Worm (Caenorhabditis elegans) whole organism, dauer: Measurements from ENCODE around the gene T13C5.2.

ENCODE experiments used
- unc-62 ChIP-seq: sonication (generic microtip); optimal IDR thresholded peaks from 2 replicates; lab custom pipeline; 2017; ENCODE audit warnings: missing biosample characterization, missing genetic modification reagents, missing genetic modification characterization

Gene T13C5.2

ce11 chrX:6180293-6180692 lies 4.5 kb upstream of the T13C5.2 start, which contains the start of gene T13C5.7:
TSS of gene T13C5.7 (plus strand) at chrX:6180593.
- no peak for TF ChIP-seq unc-62

DNA sequence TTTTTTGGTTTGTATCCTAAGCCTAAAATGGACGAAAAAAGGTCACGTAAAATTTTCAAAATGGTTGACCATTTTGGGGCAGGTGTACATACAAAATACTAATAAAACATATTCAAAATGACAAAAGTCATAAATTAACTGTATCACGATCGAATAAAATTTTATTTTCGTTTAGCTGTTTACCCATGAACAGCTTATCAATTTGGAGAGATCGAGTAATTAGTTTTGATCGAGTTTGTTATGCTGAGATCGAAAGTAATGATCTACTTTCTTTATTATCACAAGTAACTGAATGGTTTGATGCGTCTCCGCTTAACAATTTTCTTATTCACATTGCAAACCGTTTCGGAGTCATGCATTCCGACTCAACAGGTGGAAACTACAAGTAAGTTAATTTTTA lies 3.0 kb downstream of the T13C5.2 start, which contains the start of gene T13C5.10:
Gene T13C5.10 (plus strand): TSS at position 301 of the 400 bp plus-strand sequence.
- TF ChIP-seq unc-62 = no peak

DNA sequence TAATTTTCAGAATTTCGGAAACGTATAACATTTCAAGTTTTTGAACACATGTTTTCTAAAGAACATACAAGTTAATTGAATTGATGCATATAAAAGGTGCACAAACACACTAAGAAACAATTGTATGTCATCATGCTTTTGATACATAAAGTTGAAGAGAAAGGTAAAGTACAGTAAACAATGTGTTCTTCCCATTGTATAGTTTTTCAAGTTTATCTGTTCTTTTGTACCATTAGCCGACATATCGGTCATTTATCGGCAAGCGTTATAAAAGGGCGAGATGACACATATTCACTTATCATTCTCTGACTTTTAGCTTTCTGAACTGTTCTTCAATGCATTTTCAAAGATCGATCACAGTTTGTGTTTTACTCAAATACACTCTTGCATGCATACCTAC lies 5.1 kb downstream of the T13C5.2 start, which contains the start of gene T13C5.9:
Gene T13C5.9 (plus strand): TSS at position 301 of the 400 bp plus-strand sequence.
- TF ChIP-seq unc-62 = no peak

ce11 chrX:6194191-6194724 lies 9.4 kb downstream of the T13C5.2 start, which contains the start of gene ceh-54:
TSS of gene ceh-54 (minus strand) at chrX:6194241.
- no peak for TF ChIP-seq unc-62

DNA sequence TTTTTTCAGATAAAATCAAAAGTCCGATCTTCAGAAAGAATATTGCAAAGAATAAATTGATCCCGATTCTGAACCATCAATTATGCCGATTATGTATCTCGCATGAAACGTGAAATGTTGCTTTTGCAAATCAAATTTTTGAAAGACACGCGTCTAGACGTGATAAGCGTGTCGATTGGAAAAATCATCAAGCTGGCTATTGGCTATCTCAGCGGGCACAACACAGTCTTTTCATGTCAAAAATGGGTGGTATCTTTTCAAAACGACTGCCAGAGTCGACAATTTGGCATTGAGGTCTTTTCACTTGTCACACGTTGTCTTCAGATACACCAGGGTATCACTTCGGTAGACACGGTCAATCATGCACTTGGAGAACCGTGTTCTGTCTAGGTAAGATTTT lies 11.8 kb downstream of the T13C5.2 start, which contains the start of gene daf-9:
Gene daf-9 (plus strand): TSS at position 301 of the 400 bp plus-strand sequence.
- no peak for TF ChIP-seq unc-62

ce11 chrX:6201542-6201941 lies 16.7 kb downstream of the T13C5.2 start:
- TF ChIP-seq unc-62 = no peak

DNA sequence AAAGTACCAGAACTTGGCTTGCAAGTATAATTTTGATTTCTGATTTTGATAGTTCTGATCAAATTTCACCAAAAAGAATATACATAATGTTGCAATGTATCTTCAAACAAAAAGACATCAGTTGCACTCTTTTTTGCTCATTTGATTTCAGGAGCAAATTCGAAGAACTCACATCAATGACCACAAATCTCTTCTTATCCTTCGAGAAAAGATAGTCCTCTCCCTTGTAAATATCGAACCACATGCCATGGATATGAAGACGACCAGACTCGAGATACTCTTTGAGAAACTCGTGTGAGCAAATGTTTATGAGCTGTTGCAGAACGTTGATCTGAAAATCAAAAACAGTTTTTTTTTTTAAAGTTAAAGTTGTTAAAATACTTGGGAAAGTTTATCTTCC lies 18.0 kb downstream of the T13C5.2 start:
- no peak for TF ChIP-seq unc-62

DNA sequence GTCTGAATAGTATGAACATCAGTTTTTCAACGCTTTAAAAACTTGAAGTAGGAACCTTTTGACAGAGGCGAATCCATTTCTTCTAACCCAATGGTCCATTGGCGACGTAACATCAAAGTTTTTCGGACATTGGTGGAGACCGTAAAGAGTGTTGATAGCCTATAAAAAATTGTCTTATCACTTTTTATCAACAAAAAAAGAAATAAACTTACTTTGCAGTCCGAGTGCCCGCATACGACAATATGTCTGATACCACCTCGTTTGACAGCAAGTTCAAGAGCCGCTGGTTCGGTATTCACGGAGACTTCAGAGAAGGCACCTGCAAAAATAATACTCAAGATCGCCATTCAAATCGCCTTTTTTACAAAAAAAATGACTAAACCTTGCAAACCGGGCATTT lies 18.5 kb downstream of the T13C5.2 start:
- TF ChIP-seq unc-62 = no peak

- TF ChIP-seq unc-62 = no peak
These were observed 20.0 kb downstream of the T13C5.2 start, which contains the start of gene bca-1 for ce11 chrX:6204696-6205232. TSS of gene bca-1 (minus strand) at chrX:6204746.

DNA sequence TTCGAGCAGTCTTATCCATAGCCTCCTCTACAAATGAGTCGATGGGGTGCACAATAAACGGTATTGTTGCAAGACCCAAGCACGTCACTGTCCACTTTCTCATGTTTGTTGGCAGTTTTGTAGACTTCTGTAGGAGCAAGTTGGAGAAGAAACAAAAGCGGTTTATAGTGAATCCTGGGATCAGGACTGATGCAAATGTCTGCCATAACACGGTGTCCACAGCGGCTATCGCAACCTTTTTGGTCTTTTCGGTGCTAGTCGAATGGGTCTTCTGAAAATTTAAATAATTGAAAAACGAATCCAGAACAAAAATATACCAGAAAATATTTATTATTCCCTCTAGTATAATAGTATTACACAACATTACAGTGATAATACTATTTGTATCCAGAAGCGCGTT lies 20.5 kb downstream of the T13C5.2 start:
- no peak for TF ChIP-seq unc-62

DNA sequence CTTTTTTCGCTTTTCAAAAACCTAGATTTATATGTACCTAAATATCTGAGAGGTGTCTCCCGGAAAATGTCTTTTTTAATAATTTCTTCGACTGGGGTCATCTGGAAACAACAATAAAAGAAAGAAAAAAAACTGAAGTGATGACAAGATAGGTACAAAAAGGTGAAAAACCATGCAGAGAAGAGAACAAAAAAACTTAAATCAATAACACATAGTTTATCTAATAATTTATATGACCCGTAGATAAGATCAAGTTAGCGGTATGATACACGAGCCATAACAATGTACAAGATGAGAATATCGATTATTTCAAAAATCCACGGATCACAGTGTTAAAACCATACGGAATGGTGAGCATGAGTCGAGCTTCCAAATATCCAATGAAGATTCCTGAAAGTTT lies 21.5 kb downstream of the T13C5.2 start, which contains the start of gene mtp-18:
Gene mtp-18 (minus strand): TSS at position 101 of the 400 bp plus-strand sequence.
- no peak for TF ChIP-seq unc-62

DNA sequence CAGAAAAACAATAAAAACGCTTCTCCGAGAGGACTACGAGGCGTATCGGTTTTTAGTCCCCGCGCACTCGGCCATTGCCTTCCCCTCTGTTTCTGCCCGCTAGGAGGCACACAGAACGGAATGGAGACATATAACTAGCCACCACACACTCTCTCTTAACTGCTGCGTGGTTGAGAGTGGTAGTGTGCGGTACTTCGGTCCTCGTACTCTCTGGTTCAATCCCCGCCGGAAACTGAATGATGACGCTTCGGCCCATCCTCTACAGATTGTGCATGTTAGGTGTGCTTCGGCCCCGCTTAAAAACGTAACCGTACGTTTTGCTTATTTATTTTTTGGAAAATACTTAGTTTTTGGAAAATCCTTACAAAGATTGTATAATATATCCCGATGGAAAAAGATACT lies 22.9 kb downstream of the T13C5.2 start, which contains the start of gene T13C5.6:
Gene T13C5.6 (minus strand): TSS at position 1 of the 402 bp plus-strand sequence.
- TF ChIP-seq unc-62 = no peak

DNA sequence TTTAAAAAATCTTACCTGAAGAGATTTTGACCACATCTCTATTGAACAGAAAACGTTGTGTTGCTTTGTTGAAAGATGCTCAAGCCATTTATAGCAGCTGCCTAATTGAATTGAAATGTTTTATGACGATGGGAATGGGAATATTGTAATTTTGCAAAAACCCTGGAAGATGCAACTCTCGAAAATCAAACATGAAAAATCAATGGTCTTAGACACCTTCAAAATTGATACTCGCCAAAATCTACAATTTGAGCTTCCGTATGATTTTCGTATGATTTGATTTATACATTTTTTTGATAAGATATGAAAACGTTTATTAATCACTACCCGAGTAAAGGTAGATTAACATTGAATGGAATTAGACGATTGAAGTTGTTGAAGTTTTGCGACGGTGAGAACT lies 23.7 kb downstream of the T13C5.2 start, which contains the start of gene C14F11.7:
Gene C14F11.7 (minus strand): TSS at position 101 of the 400 bp plus-strand sequence.
- no peak for TF ChIP-seq unc-62

ce11 chrX:6211322-6211820 lies 26.6 kb downstream of the T13C5.2 start:
- TF ChIP-seq unc-62 = no peak

ce11 chrX:6216551-6216950 lies 31.7 kb downstream of the T13C5.2 start, which contains the start of gene lrch-1:
TSS of gene lrch-1 (minus strand) at chrX:6216651.
- TF ChIP-seq unc-62 = no peak

ce11 chrX:6219892-6220291 lies 35.1 kb downstream of the T13C5.2 start:
- no peak for TF ChIP-seq unc-62

- TF ChIP-seq unc-62 = no peak
These were observed 36.3 kb downstream of the T13C5.2 start for ce11 chrX:6221097-6221496.

DNA sequence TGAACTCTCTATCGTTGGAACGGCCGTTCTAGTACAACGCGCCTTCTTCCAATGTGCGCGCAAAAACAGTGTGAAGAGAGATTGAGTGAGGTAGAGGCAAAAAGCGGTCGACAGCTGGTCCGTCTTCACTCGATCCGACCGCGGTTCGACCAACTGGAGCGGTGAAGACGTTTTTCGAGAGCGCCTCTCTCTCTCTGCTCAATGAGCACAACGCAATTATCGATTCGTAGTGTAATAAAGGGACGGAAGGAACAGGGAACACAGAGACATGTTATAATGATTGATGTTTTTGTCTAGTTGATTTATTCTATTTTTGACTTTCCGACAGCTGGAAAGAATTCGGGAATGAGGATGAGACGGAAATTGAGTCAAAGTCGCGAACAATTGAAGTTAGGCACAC lies 40.0 kb downstream of the T13C5.2 start:
- no peak for TF ChIP-seq unc-62
